Fruit fly (Drosophila melanogaster) whole organism, embryonic: Measurements from ENCODE around the gene Vps2.

ENCODE experiments used
- B-H2 ChIP-seq: fragments of 200-800 bp; sonication (Bioruptor generic); optimal IDR thresholded peaks from 2 replicates; lab custom pipeline; 2018; ENCODE audit warnings: missing biosample characterization, mild to moderate bottlenecking, missing genetic modification characterization
- Blimp-1 ChIP-seq: fragments of 200-800 bp; sonication (Bioruptor generic); optimal IDR thresholded peaks from 3 replicates; lab custom pipeline; 2018; ENCODE audit warnings: missing biosample characterization, missing genetic modification characterization, mild to moderate bottlenecking, moderate library complexity, missing genetic modification reagents
- CG10431 ChIP-seq: fragments of 200-800 bp; sonication (Bioruptor generic); optimal IDR thresholded peaks from 3 replicates; lab custom pipeline; 2018; ENCODE audit warnings: missing biosample characterization, mild to moderate bottlenecking, missing genetic modification characterization
- CG10543 ChIP-seq: fragments of 200-800 bp; sonication (Bioruptor generic); optimal IDR thresholded peaks from 3 replicates; lab custom pipeline; 2017; ENCODE audit warnings: missing biosample characterization, mild to moderate bottlenecking, missing genetic modification characterization, moderate library complexity
- CG10654 ChIP-seq: fragments of 200-800 bp; sonication (Bioruptor generic); optimal IDR thresholded peaks from 2 replicates; lab custom pipeline; 2016; ENCODE audit warnings: missing biosample characterization, missing genetic modification characterization
- CG12071 ChIP-seq: fragments of 200-800 bp; sonication (Bioruptor generic); optimal IDR thresholded peaks from 3 replicates; lab custom pipeline; 2018; ENCODE audit warnings: missing biosample characterization, mild to moderate bottlenecking, missing genetic modification characterization
- CG13123 ChIP-seq: fragments of 200-800 bp; sonication (Bioruptor generic); optimal IDR thresholded peaks from 2 replicates; lab custom pipeline; 2016; ENCODE audit warnings: missing biosample characterization, missing genetic modification characterization
- CG13296 ChIP-seq: fragments of 200-800 bp; sonication (Bioruptor generic); optimal IDR thresholded peaks from 3 replicates; lab custom pipeline; 2018; ENCODE audit warnings: missing biosample characterization, mild to moderate bottlenecking, missing genetic modification characterization
- CG13894 ChIP-seq: fragments of 200-800 bp; sonication (Bioruptor generic); optimal IDR thresholded peaks from 3 replicates; lab custom pipeline; 2018; ENCODE audit warnings: missing biosample characterization, mild to moderate bottlenecking, missing genetic modification characterization, moderate library complexity
- CG15696 ChIP-seq: fragments of 200-800 bp; sonication (Bioruptor generic); optimal IDR thresholded peaks from 2 replicates; lab custom pipeline; 2019; ENCODE audit warnings: missing biosample characterization, mild to moderate bottlenecking, missing genetic modification characterization, moderate library complexity
- CG1603 ChIP-seq: fragments of 200-800 bp; sonication (Bioruptor generic); optimal IDR thresholded peaks from 2 replicates; lab custom pipeline; 2019; ENCODE audit warnings: missing biosample characterization, mild to moderate bottlenecking, missing genetic modification characterization, moderate library complexity
- CG17612 ChIP-seq: fragments of 200-800 bp; sonication (Bioruptor generic); IDR thresholded peaks from 2 replicates; pipeline ENCODE4 v1.3.6; 2022; ENCODE audit warnings: missing biosample characterization, missing genetic modification characterization
- CG1792 ChIP-seq: fragments of 200-800 bp; sonication (Bioruptor generic); optimal IDR thresholded peaks from 2 replicates; lab custom pipeline; 2016; ENCODE audit warnings: missing biosample characterization, missing genetic modification characterization
- CG18476 ChIP-seq: fragments of 200-800 bp; sonication (Bioruptor generic); optimal IDR thresholded peaks from 2 replicates; lab custom pipeline; 2016; ENCODE audit warnings: missing biosample characterization, mild to moderate bottlenecking, missing genetic modification characterization
- CG2120 ChIP-seq: fragments of 200-800 bp; sonication (Bioruptor generic); optimal IDR thresholded peaks from 3 replicates; lab custom pipeline; 2016; ENCODE audit warnings: missing biosample characterization, missing genetic modification characterization
- CG34376 ChIP-seq: fragments of 200-800 bp; sonication (Bioruptor generic); optimal IDR thresholded peaks from 2 replicates; lab custom pipeline; 2018; ENCODE audit warnings: missing biosample characterization, mild to moderate bottlenecking, missing genetic modification characterization
- CG3838 ChIP-seq: fragments of 200-800 bp; sonication (Bioruptor generic); optimal IDR thresholded peaks from 3 replicates; lab custom pipeline; 2016; ENCODE audit warnings: missing biosample characterization, missing genetic modification characterization
- CG42726 ChIP-seq: fragments of 200-800 bp; sonication (Bioruptor generic); IDR thresholded peaks from 2 replicates; pipeline ENCODE4 v1.3.6; 2022; ENCODE audit warnings: missing biosample characterization, missing genetic modification characterization; ENCODE audit not compliant: partially characterized antibody
- CG7271 ChIP-seq: fragments of 200-800 bp; sonication (Bioruptor generic); optimal IDR thresholded peaks from 2 replicates; lab custom pipeline; 2018; ENCODE audit warnings: missing biosample characterization, mild to moderate bottlenecking, missing genetic modification characterization, moderate library complexity
- HLH3B ChIP-seq: fragments of 200-800 bp; sonication (Bioruptor generic); IDR thresholded peaks from 2 replicates; pipeline ENCODE4 v1.3.6; 2022; ENCODE audit warnings: missing biosample characterization, missing genetic modification characterization
- HLHmδ ChIP-seq: fragments of 200-800 bp; sonication (Bioruptor generic); optimal IDR thresholded peaks from 2 replicates; lab custom pipeline; 2018; ENCODE audit warnings: missing biosample characterization, mild to moderate bottlenecking, missing genetic modification characterization, moderate library complexity
- Hand ChIP-seq: fragments of 200-800 bp; sonication (Bioruptor generic); optimal IDR thresholded peaks from 2 replicates; lab custom pipeline; 2017; ENCODE audit warnings: mild to moderate bottlenecking, missing biosample characterization, missing genetic modification reagents, missing genetic modification characterization
- Hr3 ChIP-seq: fragments of 200-800 bp; sonication (Bioruptor generic); optimal IDR thresholded peaks from 3 replicates; lab custom pipeline; 2016; ENCODE audit warnings: missing biosample characterization, missing genetic modification characterization
- NC2β ChIP-seq: fragments of 200-800 bp; sonication (Bioruptor generic); optimal IDR thresholded peaks from 2 replicates; lab custom pipeline; 2016; ENCODE audit warnings: missing biosample characterization, missing genetic modification characterization
- Nf-YA ChIP-seq: fragments of 200-800 bp; sonication (Bioruptor generic); IDR thresholded peaks from 2 replicates; pipeline ENCODE4 v1.3.6; 2022; ENCODE audit warnings: missing biosample characterization, missing genetic modification characterization
- Nf-YC ChIP-seq: fragments of 200-800 bp; optimal IDR thresholded peaks from 3 replicates; lab custom pipeline; 2019; ENCODE audit warnings: missing biosample characterization, mild to moderate bottlenecking, missing genetic modification characterization, moderate library complexity
- Rfx ChIP-seq: fragments of 200-800 bp; sonication (Bioruptor generic); IDR thresholded peaks from 2 replicates; pipeline ENCODE4 v1.3.6; 2022; ENCODE audit warnings: missing biosample characterization, missing genetic modification characterization
- Rx ChIP-seq: fragments of 200-800 bp; sonication (Bioruptor generic); IDR thresholded peaks from 2 replicates; pipeline ENCODE4 v1.3.6; 2022; ENCODE audit warnings: missing biosample characterization, missing genetic modification characterization
- ab ChIP-seq: fragments of 200-800 bp; sonication (Bioruptor generic); optimal IDR thresholded peaks from 2 replicates; lab custom pipeline; 2016; ENCODE audit warnings: missing biosample characterization, missing genetic modification characterization
- bab2 ChIP-seq: fragments of 200-800 bp; sonication (Bioruptor generic); optimal IDR thresholded peaks from 2 replicates; lab custom pipeline; 2016; ENCODE audit warnings: missing biosample characterization, missing genetic modification characterization
- crol ChIP-seq: fragments of 200-800 bp; sonication (Bioruptor generic); IDR thresholded peaks from 2 replicates; pipeline ENCODE4 v1.3.6; 2022; ENCODE audit warnings: missing biosample characterization, missing genetic modification characterization
- cwo ChIP-seq: fragments of 200-800 bp; sonication (Bioruptor generic); optimal IDR thresholded peaks from 3 replicates; lab custom pipeline; 2017; ENCODE audit warnings: missing biosample characterization, missing genetic modification characterization, mild to moderate bottlenecking, moderate library complexity, missing genetic modification reagents
- ems ChIP-seq: fragments of 200-800 bp; sonication (Bioruptor generic); optimal IDR thresholded peaks from 3 replicates; lab custom pipeline; 2016; ENCODE audit warnings: missing biosample characterization, missing genetic modification characterization
- fd102C ChIP-seq: fragments of 200-800 bp; sonication (Bioruptor generic); optimal IDR thresholded peaks from 2 replicates; lab custom pipeline; 2018; ENCODE audit warnings: missing biosample characterization, mild to moderate bottlenecking, missing genetic modification characterization, moderate library complexity
- hb ChIP-seq: fragments of 200-800 bp; sonication (Bioruptor generic); IDR thresholded peaks from 3 replicates; pipeline ENCODE4 v1.3.6; 2022; ENCODE audit warnings: missing biosample characterization, missing genetic modification characterization; ENCODE audit not compliant: partially characterized antibody
- hbn ChIP-seq: fragments of 200-800 bp; sonication (Bioruptor generic); IDR thresholded peaks from 2 replicates; pipeline ENCODE4 v1.3.6; 2022; ENCODE audit warnings: missing biosample characterization, missing genetic modification characterization; ENCODE audit not compliant: partially characterized antibody
- jumu ChIP-seq: fragments of 200-800 bp; sonication (Bioruptor generic); optimal IDR thresholded peaks from 3 replicates; lab custom pipeline; 2016; ENCODE audit warnings: missing biosample characterization, missing genetic modification characterization
- lola ChIP-seq, 3 experiments: fragments of >200 bp in 2 of 3; fragments of 200-800 bp in 1 of 3; sonication (Bioruptor generic) in 1 of 3; optimal IDR thresholded peaks; 2 replicates each; lab custom pipeline; 2017 to 2019; ENCODE audit warnings: missing biosample characterization in 3 of 3, missing genetic modification characterization in 3 of 3, mild to moderate bottlenecking in 1 of 3, moderate library complexity in 1 of 3
- nom ChIP-seq: fragments of 200-800 bp; sonication (Bioruptor generic); optimal IDR thresholded peaks from 2 replicates; lab custom pipeline; 2017; ENCODE audit warnings: missing biosample characterization, missing genetic modification characterization, mild to moderate bottlenecking, moderate library complexity, missing genetic modification reagents
- pb ChIP-seq: fragments of 200-800 bp; sonication (Bioruptor generic); optimal IDR thresholded peaks from 3 replicates; lab custom pipeline; 2016; ENCODE audit warnings: missing biosample characterization, missing genetic modification characterization
- prd ChIP-seq, 3 experiments: fragments of >200 bp in 2 of 3; fragments of 200-800 bp in 1 of 3; sonication (Bioruptor generic) in 1 of 3; optimal IDR thresholded peaks in 2 of 3; IDR thresholded peaks in 1 of 3; 2 replicates in 2 of 3; 3 replicates in 1 of 3; pipeline versions ENCODE4 v1.3.6 to Lab custom; 2017 to 2022; ENCODE audit warnings: missing biosample characterization in 1 of 3, missing genetic modification characterization in 1 of 3
- sr ChIP-seq: fragments of 200-800 bp; sonication (Bioruptor generic); IDR thresholded peaks from 3 replicates; pipeline ENCODE4 v1.3.6; 2022; ENCODE audit warnings: missing biosample characterization, missing genetic modification characterization
- stwl ChIP-seq: fragments of 200-800 bp; sonication (Bioruptor generic); optimal IDR thresholded peaks from 3 replicates; lab custom pipeline; 2018; ENCODE audit warnings: missing biosample characterization, mild to moderate bottlenecking, missing genetic modification characterization, moderate library complexity
- sug ChIP-seq: fragments of 200-800 bp; optimal IDR thresholded peaks from 2 replicates; lab custom pipeline; 2019; ENCODE audit warnings: missing biosample characterization, mild to moderate bottlenecking, missing genetic modification characterization, moderate library complexity
- ttk ChIP-seq: fragments of 200-800 bp; sonication (Bioruptor generic); IDR thresholded peaks from 2 replicates; pipeline ENCODE4 v2.1.2; 2022; ENCODE audit warnings: missing biosample characterization, missing genetic modification characterization
- tx ChIP-seq: fragments of 200-800 bp; sonication (Bioruptor generic); optimal IDR thresholded peaks from 2 replicates; lab custom pipeline; 2016; ENCODE audit warnings: missing biosample characterization, missing genetic modification characterization
- unpg ChIP-seq: fragments of 200-800 bp; sonication (Bioruptor generic); optimal IDR thresholded peaks from 3 replicates; lab custom pipeline; 2018; ENCODE audit warnings: missing biosample characterization, mild to moderate bottlenecking, missing genetic modification characterization, moderate library complexity
- wek ChIP-seq: fragments of 200-800 bp; sonication (Bioruptor generic); optimal IDR thresholded peaks from 3 replicates; lab custom pipeline; 2018; ENCODE audit warnings: missing biosample characterization, mild to moderate bottlenecking, missing genetic modification characterization, moderate library complexity

The Vps2 gene

dm6 chr3R:26008892-26009539 lies 43.6 kb upstream of the Vps2 start (continued):
- TF ChIP-seq hb (GFP tag; lab: Robert Waterston, UW) (no peak), CG34376 (GFP tag; lab: Kevin White, UChicago) (no peak), B-H2 (GFP tag; lab: Kevin White, UChicago) (no peak), Hand (GFP tag; lab: Kevin White, UChicago) (peak; percentile 47), CG12071 (GFP tag; lab: Kevin White, UChicago) (peak; percentile 87), CG10431 (GFP tag; lab: Kevin White, UChicago) (peak; percentile 69), HLHmδ (GFP tag; lab: Kevin White, UChicago) (peak; percentile 98), crol (GFP tag; lab: Robert Waterston, UW) (peak; percentile 75), CG10543 (GFP tag; lab: Kevin White, UChicago) (no peak), CG7271 (tag; lab: Kevin White, UChicago) (peak; percentile 57), tx (GFP tag; lab: Kevin White, UChicago) (peak; percentile 87), HLH3B (GFP tag; lab: Robert Waterston, UW) (peak; percentile 90), nom (peak; percentile 94), CG13296 (GFP tag; lab: Kevin White, UChicago) (peak; percentile 76), CG10654 (GFP tag; lab: Kevin White, UChicago) (peak; percentile 80), jumu (GFP tag; lab: Kevin White, UChicago) (peak; percentile 85), pb (GFP tag; lab: Kevin White, UChicago) (peak; percentile 58), Rfx (GFP tag; lab: Robert Waterston, UW) (peak; percentile 90), ems (GFP tag; lab: Kevin White, UChicago) (peak; percentile 86), wek (GFP tag; lab: Kevin White, UChicago) (peak; percentile 58), ab (GFP tag; lab: Kevin White, UChicago) (peak; percentile 46), sug (tag; lab: Kevin White, UChicago) (no peak), hbn (GFP tag; lab: Robert Waterston, UW) (no peak), fd102C (GFP tag; lab: Kevin White, UChicago) (no peak), Nf-YA (GFP tag; lab: Robert Waterston, UW) (peak; percentile 60; the same call in 1 of the 2 replicates), CG2120 (GFP tag; lab: Kevin White, UChicago) (peak; percentile 85), CG17612 (GFP tag; lab: Robert Waterston, UW) (no peak), lola (GFP tag; optimal IDR thresholded peaks at IDR 0.05; lab: Kevin White, UChicago) (peak in 1 of 3 experiments; percentile 91), Blimp-1 (GFP tag; lab: Kevin White, UChicago) (peak; percentile 90), CG1792 (peak; percentile 70), CG42726 (GFP tag; lab: Robert Waterston, UW) (no peak), bab2 (peak; percentile 88), CG1603 (peak; percentile 89), CG13123 (GFP tag; lab: Kevin White, UChicago) (peak; percentile 54), CG3838 (GFP tag; lab: Kevin White, UChicago) (peak; percentile 55), stwl (no peak), CG18476 (GFP tag; lab: Kevin White, UChicago) (peak; percentile 76), cwo (GFP tag; lab: Kevin White, UChicago) (peak; percentile 62), Nf-YC (tag; lab: Kevin White, UChicago) (peak; percentile 72), NC2β (GFP tag; lab: Kevin White, UChicago) (peak; percentile 80), Hr3 (peak; percentile 86), ttk (GFP tag; lab: Robert Waterston, UW) (peak; percentile 85), prd (optimal IDR thresholded peaks at IDR 0.05; lab: Kevin White, UChicago) (no peak), prd (GFP tag; IDR thresholded peaks at IDR 0.05; lab: Robert Waterston, UW) (peak; percentile 87), Rx (peak; percentile 73), sr (peak; percentile 57; the same call in 1 of the 3 replicates), CG13894 (tag; lab: Kevin White, UChicago) (no peak), CG15696 (tag; lab: Kevin White, UChicago) (peak; percentile 62), unpg (GFP tag; lab: Kevin White, UChicago) (peak; percentile 91)
